Worm (Caenorhabditis elegans) whole organism, early embryonic: ENCODE data around the gene F09C8.1.
A peak's percentile ranks its signal among the peaks of the same experiment; 100 is the strongest.

Source experiments
- B0310.2 ChIP-seq: sonication (generic microtip); optimal IDR thresholded peaks from 2 replicates; lab custom pipeline; 2016; ENCODE audit warnings: mild to moderate bottlenecking, missing genetic modification characterization, missing compliant biosample characterization
- F13C5.2 ChIP-seq: sonication (generic microtip); optimal IDR thresholded peaks from 2 replicates; lab custom pipeline; 2017; ENCODE audit warnings: mild to moderate bottlenecking, missing genetic modification characterization, inconsistent platforms, missing compliant biosample characterization
- aly-1 ChIP-seq: sonication (generic microtip); optimal IDR thresholded peaks from 2 replicates; lab custom pipeline; 2016; ENCODE audit warnings: missing genetic modification characterization, missing compliant biosample characterization
- ama-1 ChIP-seq: fragments of 150-350 bp; optimal IDR thresholded peaks from 2 replicates; lab custom pipeline; 2014
- ceh-13 ChIP-seq: fragments of 200-800 bp; sonication (Bioruptor generic); optimal IDR thresholded peaks from 2 replicates; lab custom pipeline; 2018; ENCODE audit warnings: mild to moderate bottlenecking, missing genetic modification characterization, missing compliant biosample characterization
- ceh-36 ChIP-seq: sonication (generic microtip); optimal IDR thresholded peaks from 2 replicates; lab custom pipeline; 2016; ENCODE audit warnings: missing genetic modification characterization, inconsistent platforms, missing compliant biosample characterization
- ets-7 ChIP-seq: sonication (generic microtip); optimal IDR thresholded peaks from 2 replicates; lab custom pipeline; 2016; ENCODE audit warnings: missing genotype, missing genetic modification characterization, missing compliant biosample characterization
- flt-1 ChIP-seq: fragments of 200-800 bp; sonication (Bioruptor generic); IDR thresholded peaks from 2 replicates; pipeline ENCODE4 v1.3.6; 2022; ENCODE audit warnings: missing genetic modification characterization, missing compliant biosample characterization
- hmbx-1 ChIP-seq: sonication (generic microtip); optimal IDR thresholded peaks from 2 replicates; lab custom pipeline; 2016; ENCODE audit warnings: mild to moderate bottlenecking, missing genetic modification characterization, missing compliant biosample characterization
- hmg-4 ChIP-seq: fragments of 200-800 bp; sonication (Bioruptor generic); optimal IDR thresholded peaks from 2 replicates; lab custom pipeline; 2018; ENCODE audit warnings: mild to moderate bottlenecking, missing genetic modification characterization, missing compliant biosample characterization
- hnd-1 ChIP-seq: sonication (generic microtip); optimal IDR thresholded peaks from 2 replicates; lab custom pipeline; 2016; ENCODE audit warnings: missing genetic modification characterization, missing compliant biosample characterization
- pes-1 ChIP-seq: fragments of 200-800 bp; sonication (Bioruptor generic); IDR thresholded peaks from 2 replicates; pipeline ENCODE4 v1.3.6; 2022; ENCODE audit warnings: missing genetic modification reagents, missing genetic modification characterization, missing compliant biosample characterization
- scrt-1 ChIP-seq: fragments of 200-800 bp; sonication (Bioruptor generic); IDR thresholded peaks from 2 replicates; pipeline ENCODE4 v1.3.6; 2022; ENCODE audit warnings: missing genetic modification characterization, missing compliant biosample characterization
- sea-1 ChIP-seq: fragments of 200-800 bp; sonication (Bioruptor generic); conservative IDR thresholded peaks from 2 replicates; pipeline ENCODE4 v1.3.6; 2022; ENCODE audit warnings: missing genetic modification characterization, missing compliant biosample characterization
- tbx-11 ChIP-seq: fragments of 200-800 bp; sonication (Bioruptor generic); IDR thresholded peaks from 2 replicates; pipeline ENCODE4 v1.3.6; 2022; ENCODE audit warnings: missing genetic modification characterization, missing compliant biosample characterization
- tbx-37 ChIP-seq: fragments of 200-800 bp; sonication (Bioruptor generic); conservative IDR thresholded peaks from 2 replicates; pipeline ENCODE4 v1.3.6; 2022; ENCODE audit warnings: missing genetic modification reagents, missing genetic modification characterization, missing compliant biosample characterization
- tra-4 ChIP-seq: sonication (generic microtip); optimal IDR thresholded peaks from 2 replicates; lab custom pipeline; 2017; ENCODE audit warnings: missing genetic modification characterization, missing compliant biosample characterization

Gene F09C8.1

DNA sequence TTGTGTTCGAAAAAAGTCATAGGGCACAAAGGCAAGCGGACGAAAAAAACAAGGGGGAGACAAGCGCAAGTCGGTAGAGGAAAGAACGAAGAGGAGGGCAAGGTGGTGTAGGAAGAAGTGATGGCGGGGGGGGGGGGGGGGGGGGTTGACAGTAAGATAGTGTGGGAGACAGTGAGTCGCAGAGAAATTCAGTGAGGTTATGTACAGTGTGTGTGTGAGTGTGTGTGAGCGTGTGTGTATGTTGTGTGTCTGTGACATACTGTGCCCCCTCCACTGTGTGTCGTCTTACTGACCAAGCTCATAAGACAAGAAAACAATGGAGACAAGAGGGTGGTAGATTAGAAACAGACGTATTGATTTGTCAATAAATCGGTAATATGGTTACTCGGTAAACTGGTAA is 13.2 kb downstream of the F09C8.1 start:
- TF ChIP-seq ceh-36 = peak; percentile 38
- no peak for TF ChIP-seq B0310.2
- peak; percentile 81 for TF ChIP-seq hmg-4 (GFP tag; lab: Kevin White, UChicago)
- TF ChIP-seq sea-1 (GFP tag; lab: Robert Waterston, UW) = no peak
- no peak for TF ChIP-seq tbx-11 (GFP tag; lab: Robert Waterston, UW)

DNA sequence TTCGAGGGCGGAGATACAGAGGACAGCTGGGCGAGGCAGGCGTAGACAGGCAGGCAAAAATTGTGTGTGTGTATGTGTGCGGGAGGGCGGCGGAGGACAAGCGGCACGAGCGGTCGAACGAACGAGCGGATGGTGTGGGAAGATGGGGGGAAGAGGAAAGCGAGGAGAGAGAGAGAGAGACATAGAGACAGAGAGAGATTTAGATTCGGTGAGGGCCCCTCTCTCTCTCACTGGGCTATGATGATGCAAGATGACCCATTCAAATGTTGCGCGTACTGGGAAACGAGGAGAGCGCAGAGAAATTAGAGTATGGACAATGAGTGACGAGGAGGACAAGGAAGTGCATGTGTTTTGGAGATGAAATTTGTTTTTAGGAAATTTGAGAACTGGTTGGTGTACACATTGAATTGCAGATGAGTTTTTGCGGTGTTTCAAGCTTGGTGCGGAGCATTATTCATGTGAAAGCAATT is 15.6 kb downstream of the F09C8.1 start:
- TF ChIP-seq B0310.2 = peak; percentile 64
- peak; percentile 83 for TF ChIP-seq F13C5.2 (tag; lab: Kevin White, UChicago)
- no peak for TF ChIP-seq scrt-1
- peak; percentile 66 for TF ChIP-seq ets-7 (tag; lab: Kevin White, UChicago)
- TF ChIP-seq ceh-36 = no peak
- no peak for TF ChIP-seq ceh-13 (GFP tag; lab: Kevin White, UChicago)
- no peak for TF ChIP-seq tbx-37 (GFP tag; lab: Robert Waterston, UW)
- TF ChIP-seq hmg-4 (GFP tag; lab: Kevin White, UChicago) = peak; percentile 94
- no peak for TF ChIP-seq ama-1 (lab: Kevin White, UChicago)
- TF ChIP-seq aly-1 = peak; percentile 77
- no peak for TF ChIP-seq hnd-1
- TF ChIP-seq flt-1 = peak; percentile 22; the same call in 1 of the 2 replicates
- peak; percentile 53; the same call in 1 of the 2 replicates for TF ChIP-seq tbx-11 (GFP tag; lab: Robert Waterston, UW)
- no peak for TF ChIP-seq tra-4
- peak; percentile 50 for TF ChIP-seq sea-1 (GFP tag; lab: Robert Waterston, UW)
- TF ChIP-seq pes-1 = peak; percentile 51
- TF ChIP-seq hmbx-1 (tag; lab: Kevin White, UChicago) = no peak

- no peak for TF ChIP-seq tbx-37 (GFP tag; lab: Robert Waterston, UW)
- no peak for TF ChIP-seq tbx-11 (GFP tag; lab: Robert Waterston, UW)
- no peak for TF ChIP-seq tra-4
- TF ChIP-seq ets-7 (tag; lab: Kevin White, UChicago) = no peak
- TF ChIP-seq flt-1 = no peak
- no peak for TF ChIP-seq F13C5.2 (tag; lab: Kevin White, UChicago)
- no peak for TF ChIP-seq hmg-4 (GFP tag; lab: Kevin White, UChicago)
- TF ChIP-seq ama-1 (lab: Kevin White, UChicago) = no peak
- TF ChIP-seq ceh-36 = no peak
- no peak for TF ChIP-seq scrt-1
- no peak for TF ChIP-seq aly-1
- no peak for TF ChIP-seq ceh-13 (GFP tag; lab: Kevin White, UChicago)
- no peak for TF ChIP-seq hnd-1
Observed at ce11 chrX:16146972-16147593, 16.2 kb downstream of the F09C8.1 start, which contains the start of gene F09C8.2. Gene F09C8.2 (minus strand): TSS chrX:16147022.

ce11 chrX:16145244-16145643 is 18.1 kb downstream of the F09C8.1 start:
- TF ChIP-seq pes-1 = no peak
- no peak for TF ChIP-seq ama-1 (lab: Kevin White, UChicago)
- no peak for TF ChIP-seq hnd-1
- TF ChIP-seq tbx-37 (GFP tag; lab: Robert Waterston, UW) = no peak
- no peak for TF ChIP-seq sea-1 (GFP tag; lab: Robert Waterston, UW)
- TF ChIP-seq hmbx-1 (tag; lab: Kevin White, UChicago) = no peak
- TF ChIP-seq B0310.2 = no peak
- no peak for TF ChIP-seq aly-1
- TF ChIP-seq flt-1 = no peak
- no peak for TF ChIP-seq ceh-36
- TF ChIP-seq scrt-1 = no peak
- no peak for TF ChIP-seq hmg-4 (GFP tag; lab: Kevin White, UChicago)

DNA sequence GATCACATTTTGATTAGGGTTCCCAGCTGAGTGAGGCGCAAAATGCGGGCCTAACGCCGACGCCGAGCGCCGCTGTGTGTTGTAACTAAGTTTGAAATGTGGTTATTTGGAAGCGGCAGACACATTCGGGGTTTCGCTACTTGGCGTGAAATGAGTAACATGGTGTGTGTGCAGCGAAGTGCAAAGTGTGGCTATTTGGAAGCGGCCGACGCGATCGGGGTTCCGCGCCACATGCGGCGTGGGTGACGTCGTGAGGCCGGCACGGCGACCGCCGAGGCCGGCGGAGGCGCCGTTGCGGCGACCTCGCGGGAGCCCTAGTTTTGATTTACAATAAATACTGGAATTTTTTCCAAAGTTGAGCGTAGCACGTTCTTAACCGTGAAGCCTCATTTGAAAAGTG is 18.7 kb downstream of the F09C8.1 start:
- TF ChIP-seq tra-4 = no peak
- no peak for TF ChIP-seq aly-1
- TF ChIP-seq flt-1 = no peak
- no peak for TF ChIP-seq ceh-13 (GFP tag; lab: Kevin White, UChicago)
- TF ChIP-seq scrt-1 = no peak
- TF ChIP-seq hmbx-1 (tag; lab: Kevin White, UChicago) = no peak
- no peak for TF ChIP-seq hmg-4 (GFP tag; lab: Kevin White, UChicago)
- TF ChIP-seq tbx-11 (GFP tag; lab: Robert Waterston, UW) = no peak
- TF ChIP-seq ets-7 (tag; lab: Kevin White, UChicago) = no peak
- TF ChIP-seq ama-1 (lab: Kevin White, UChicago) = no peak

DNA sequence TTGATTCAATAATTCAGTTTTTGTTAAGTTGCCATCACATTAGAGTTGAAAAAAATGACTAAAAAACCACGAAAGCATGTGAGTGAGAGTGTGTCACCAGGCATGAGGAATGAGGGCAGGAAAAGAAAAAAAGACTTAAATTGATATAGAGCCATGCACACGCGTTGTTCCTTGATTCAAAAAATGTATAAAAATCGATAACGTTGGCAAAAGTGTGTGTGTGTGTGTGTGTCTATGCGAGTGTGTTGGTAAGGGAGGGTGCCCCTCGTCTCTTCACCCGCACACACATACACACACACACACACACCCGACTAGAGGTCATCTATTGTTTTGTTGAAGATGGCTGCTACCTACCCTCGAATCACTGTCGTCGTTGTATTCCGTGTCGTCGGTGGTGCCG is 19.5 kb downstream of the F09C8.1 start:
- TF ChIP-seq ceh-36 (no peak), tbx-37 (GFP tag; lab: Robert Waterston, UW) (0 out of 2 replicates have a peak, but pooled peaks have one; percentile 26), B0310.2 (no peak), hnd-1 (no peak), hmg-4 (GFP tag; lab: Kevin White, UChicago) (peak; percentile 10)

ce11 chrX:16140822-16141221 is 22.5 kb downstream of the F09C8.1 start:
- TF ChIP-seq hmbx-1 (tag; lab: Kevin White, UChicago) (no peak), scrt-1 (no peak)

- TF ChIP-seq F13C5.2 (tag; lab: Kevin White, UChicago) (peak; percentile 42), B0310.2 (no peak), hmg-4 (GFP tag; lab: Kevin White, UChicago) (peak; percentile 49), aly-1 (no peak), hnd-1 (no peak), hmbx-1 (tag; lab: Kevin White, UChicago) (no peak), ets-7 (tag; lab: Kevin White, UChicago) (no peak), tbx-37 (GFP tag; lab: Robert Waterston, UW) (peak; percentile 26; the same call in 1 of the 2 replicates), sea-1 (GFP tag; lab: Robert Waterston, UW) (no peak), ceh-13 (GFP tag; lab: Kevin White, UChicago) (no peak), ama-1 (lab: Kevin White, UChicago) (no peak), scrt-1 (no peak), tra-4 (no peak), flt-1 (no peak), ceh-36 (no peak), pes-1 (no peak), tbx-11 (GFP tag; lab: Robert Waterston, UW) (0 out of 2 replicates have a peak, but pooled peaks have one; percentile 26)
Observed at ce11 chrX:16133815-16134214, 29.5 kb downstream of the F09C8.1 start.
